Fruit fly (Drosophila melanogaster) whole organism, wandering third instar larva: ENCODE results near the gene Nup58.

Experiments
- Dfd ChIP-seq: fragments of >200 bp; optimal IDR thresholded peaks from 2 replicates; lab custom pipeline; 2017; ENCODE audit warnings: missing biosample characterization, missing genetic modification characterization
- HLH106 ChIP-seq: fragments of 200-800 bp; optimal IDR thresholded peaks from 3 replicates; lab custom pipeline; 2019; ENCODE audit warnings: missing biosample characterization, mild to moderate bottlenecking, missing genetic modification characterization, moderate library complexity
- Hnf4 ChIP-seq: fragments of 200-800 bp; sonication (Bioruptor generic); optimal IDR thresholded peaks from 2 replicates; lab custom pipeline; 2016; ENCODE audit warnings: missing biosample characterization, mild to moderate bottlenecking, missing genetic modification characterization
- Hr78 ChIP-seq: fragments of >200 bp; optimal IDR thresholded peaks from 2 replicates; lab custom pipeline; 2017; ENCODE audit warnings: missing biosample characterization, missing genetic modification characterization
- Jra ChIP-seq: sonication (Bioruptor generic); optimal IDR thresholded peaks from 2 replicates; lab custom pipeline; 2016; ENCODE audit warnings: missing biosample characterization, missing genetic modification characterization
- jim ChIP-seq: fragments of 175-275, 200-325 bp; sonication (Bioruptor generic); optimal IDR thresholded peaks from 2 replicates; lab custom pipeline; 2016; ENCODE audit warnings: missing biosample characterization, mild to moderate bottlenecking, missing genetic modification characterization
- lola ChIP-seq: fragments of >200 bp; optimal IDR thresholded peaks from 2 replicates; lab custom pipeline; 2017; ENCODE audit warnings: missing biosample characterization, missing genetic modification characterization
- pan ChIP-seq: fragments of >200 bp; optimal IDR thresholded peaks from 2 replicates; lab custom pipeline; 2017
- psq ChIP-seq: fragments of 200-800 bp; sonication (Bioruptor generic); optimal IDR thresholded peaks from 3 replicates; lab custom pipeline; 2017; ENCODE audit warnings: missing biosample characterization, mild to moderate bottlenecking, missing genetic modification characterization, moderate library complexity

- peak; percentile 60 for TF ChIP-seq lola (GFP tag; lab: Kevin White, UChicago)
- TF ChIP-seq pan: no peak
- TF ChIP-seq Hnf4 (GFP tag; lab: Kevin White, UChicago): no peak
- TF ChIP-seq psq (GFP tag; lab: Kevin White, UChicago): no peak
- no peak for TF ChIP-seq jim (GFP tag; lab: Kevin White, UChicago)
- TF ChIP-seq Dfd (GFP tag; lab: Kevin White, UChicago): no peak
- TF ChIP-seq Jra: no peak
- TF ChIP-seq Hr78 (GFP tag; lab: Kevin White, UChicago): no peak
- TF ChIP-seq HLH106 (tag; lab: Kevin White, UChicago): no peak
Measured at dm6 chr3R:19642092-19642892, 2.5 kb upstream of the Nup58 start, which contains the start of gene subdued.
